Worm (Caenorhabditis elegans): Measurements from ENCODE around the gene saeg-2.

DNA sequence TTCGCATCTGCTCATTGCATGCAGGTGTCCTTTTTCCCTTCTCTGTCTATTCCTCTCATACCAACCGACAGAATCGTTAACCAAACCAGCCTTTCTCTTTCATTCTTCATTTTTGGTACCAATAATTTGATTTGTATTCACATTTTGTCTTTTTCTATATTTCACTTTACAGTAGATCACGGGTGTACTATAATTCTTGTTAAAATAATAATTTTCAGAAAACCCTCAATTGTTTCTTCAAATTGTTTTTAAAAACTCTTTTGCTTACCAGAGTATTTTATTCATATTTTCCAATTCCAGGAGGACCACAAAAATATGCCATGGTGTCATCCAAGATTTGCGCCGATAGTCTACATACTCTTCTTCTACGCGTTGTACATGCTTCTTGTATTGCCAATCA lies 10.6 kb downstream of the saeg-2 start, which contains the start of gene T02C1.2:
- TF ChIP-seq F23B12.7 (tag; optimal IDR thresholded peaks at IDR 0.05; ENCODE audit: insufficient read depth) (no peak), hlh-12 (tag; optimal IDR thresholded peaks at IDR 0.05) (no peak), him-1 (tag; optimal IDR thresholded peaks at IDR 0.05) (no peak), hmg-1.2 (GFP tag; IDR thresholded peaks at IDR 0.05) (no peak)

Data from whole organism, young adult.